Worm (Caenorhabditis elegans) whole organism, L3 larva: ENCODE data around the gene K11C4.1.
A peak's percentile ranks its signal among the peaks of the same experiment; 100 is the strongest.

Experiments used
- ama-1 ChIP-seq: fragments of 150-350 bp; optimal IDR thresholded peaks from 2 replicates; lab custom pipeline; 2018
- ceh-82 ChIP-seq: fragments of 150-350 bp; optimal IDR thresholded peaks from 2 replicates; lab custom pipeline; 2014; ENCODE audit warnings: missing biosample characterization, missing genetic modification characterization
- nhr-237 ChIP-seq: fragments of 150-350 bp; optimal IDR thresholded peaks from 2 replicates; lab custom pipeline; 2014; ENCODE audit warnings: missing biosample characterization, missing genetic modification characterization
- nhr-76 ChIP-seq: fragments of 150-350 bp; sonication (generic microtip); optimal IDR thresholded peaks from 5 replicates; lab custom pipeline; 2014; ENCODE audit warnings: missing biosample characterization, missing genetic modification characterization
- nhr-77 ChIP-seq: fragments of 150-350 bp; optimal IDR thresholded peaks from 2 replicates; lab custom pipeline; 2014; ENCODE audit warnings: missing biosample characterization, missing genetic modification characterization
- sea-2 ChIP-seq: fragments of 150-350 bp; sonication (generic microtip); optimal IDR thresholded peaks from 4 replicates; lab custom pipeline; 2014; ENCODE audit warnings: missing biosample characterization, missing genetic modification reagents, missing genetic modification characterization
- unc-39 ChIP-seq: sonication (generic microtip); optimal IDR thresholded peaks from 4 replicates; lab custom pipeline; 2017; ENCODE audit warnings: missing biosample characterization, missing genetic modification characterization
- unc-62 ChIP-seq: fragments of 150-350 bp; sonication (generic microtip); optimal IDR thresholded peaks from 4 replicates; lab custom pipeline; 2014; ENCODE audit warnings: missing biosample characterization, missing genetic modification reagents, missing genetic modification characterization
- ztf-4 ChIP-seq: fragments of 150-350 bp; optimal IDR thresholded peaks from 2 replicates; lab custom pipeline; 2014; ENCODE audit warnings: missing biosample characterization, missing genetic modification characterization

- TF ChIP-seq ceh-82 (tag; lab: Kevin White, UChicago) (peak; percentile 21), unc-62 (GFP tag; lab: Kevin White, UChicago) (no peak), nhr-76 (tag; lab: Kevin White, UChicago) (no peak), ama-1 (lab: Kevin White, UChicago) (no peak), nhr-237 (no peak), ztf-4 (no peak), sea-2 (GFP tag; lab: Kevin White, UChicago) (peak; percentile 82), unc-39 (tag; lab: Kevin White, UChicago) (no peak), nhr-77 (tag; lab: Kevin White, UChicago) (no peak)
Measured at ce11 chrV:6879490-6879889, 17.3 kb upstream of the K11C4.1 start.
